Worm (Caenorhabditis elegans) whole organism, L4 larva: ENCODE measurements around the gene F34H10.4.
"Not testable (repeated sequence)": the region's sequence is repeated elsewhere in the genome, so short reads cannot be mapped to it uniquely, and the experiment has no call there.

Source experiments
- T26A8.4 ChIP-seq: fragments of 200-800 bp; sonication (Bioruptor generic); IDR thresholded peaks from 2 replicates; pipeline ENCODE4 v1.3.6; 2022; ENCODE audit warnings: missing genetic modification characterization, missing compliant biosample characterization
- Y105C5A.15 ChIP-seq: fragments of 200-800 bp; sonication (Bioruptor generic); IDR thresholded peaks from 2 replicates; pipeline ENCODE4 v1.3.6; 2022; ENCODE audit warnings: missing genetic modification characterization, missing compliant biosample characterization
- Y75B8A.6 ChIP-seq: fragments of 200-800 bp; sonication (Bioruptor generic); IDR thresholded peaks from 2 replicates; pipeline ENCODE4 v1.3.6; 2022; ENCODE audit warnings: missing genetic modification reagents, missing genetic modification characterization, missing compliant biosample characterization
- aha-1 ChIP-seq: fragments of 150-350 bp; peaks from one replicate; lab custom pipeline; 2014; ENCODE audit warnings: missing biosample characterization, missing genetic modification characterization
- ceh-32 ChIP-seq: sonication (generic microtip); optimal IDR thresholded peaks from 2 replicates; lab custom pipeline; 2016; ENCODE audit warnings: mild to moderate bottlenecking, missing genetic modification characterization, missing compliant biosample characterization; ENCODE audit not compliant: poor library complexity
- ceh-44 ChIP-seq: fragments of 200-800 bp; sonication (Bioruptor generic); IDR thresholded peaks from 2 replicates; pipeline ENCODE4 v1.3.6; 2022; ENCODE audit warnings: missing genetic modification reagents, missing genetic modification characterization, missing compliant biosample characterization
- ceh-62 ChIP-seq: sonication (generic microtip); optimal IDR thresholded peaks from 2 replicates; lab custom pipeline; 2017; ENCODE audit warnings: missing biosample characterization, missing genetic modification characterization
- ceh-82 ChIP-seq: sonication (generic microtip); optimal IDR thresholded peaks from 2 replicates; lab custom pipeline; 2017; ENCODE audit warnings: missing biosample characterization, missing genetic modification characterization
- ces-1 ChIP-seq: fragments of 150-350 bp; sonication (generic microtip); optimal IDR thresholded peaks from 4 replicates; lab custom pipeline; 2014; ENCODE audit warnings: missing biosample characterization, missing genetic modification reagents, missing genetic modification characterization
- dmd-6 ChIP-seq: fragments of 200-800 bp; sonication (Bioruptor generic); IDR thresholded peaks from 2 replicates; pipeline ENCODE4 v1.3.6; 2022; ENCODE audit warnings: missing genetic modification reagents, missing genetic modification characterization, missing compliant biosample characterization
- dmd-8 ChIP-seq: fragments of 200-800 bp; sonication (Bioruptor generic); IDR thresholded peaks from 2 replicates; pipeline ENCODE4 v1.3.6; 2022; ENCODE audit warnings: missing genetic modification characterization, missing compliant biosample characterization
- dmd-9 ChIP-seq: fragments of 200-800 bp; sonication (Bioruptor generic); IDR thresholded peaks from 2 replicates; pipeline ENCODE4 v1.3.6; 2022; ENCODE audit warnings: missing genetic modification reagents, missing genetic modification characterization, missing compliant biosample characterization
- fos-1 ChIP-seq: fragments of 150-350 bp; optimal IDR thresholded peaks from 2 replicates; lab custom pipeline; 2014; ENCODE audit warnings: missing biosample characterization, missing genetic modification characterization
- hlh-11 ChIP-seq: fragments of 200-800 bp; sonication (Bioruptor generic); optimal IDR thresholded peaks from 2 replicates; lab custom pipeline; 2018; ENCODE audit warnings: mild to moderate bottlenecking, missing genetic modification characterization, missing compliant biosample characterization
- hlh-30 ChIP-seq: sonication (generic microtip); optimal IDR thresholded peaks from 2 replicates; lab custom pipeline; 2017; ENCODE audit warnings: antibody characterized with exemption, mild to moderate bottlenecking, missing genetic modification characterization, missing compliant biosample characterization; ENCODE audit not compliant: insufficient read depth
- hmg-1.1 ChIP-seq: fragments of 200-800 bp; sonication (Bioruptor generic); IDR thresholded peaks from 2 replicates; pipeline ENCODE4 v1.3.6; 2022; ENCODE audit warnings: missing genetic modification reagents, missing genetic modification characterization, missing compliant biosample characterization
- lim-7 ChIP-seq: fragments of 200-800 bp; sonication (Bioruptor generic); IDR thresholded peaks from 2 replicates; pipeline ENCODE4 v1.3.6; 2022; ENCODE audit warnings: missing genetic modification characterization, missing compliant biosample characterization
- lin-1 ChIP-seq: fragments of 200-800 bp; sonication (Bioruptor generic); IDR thresholded peaks from 2 replicates; pipeline ENCODE4 v1.3.6; 2022; ENCODE audit warnings: missing genetic modification reagents, missing genetic modification characterization, missing compliant biosample characterization
- lin-13 ChIP-seq: fragments of 150-350 bp; optimal IDR thresholded peaks from 2 replicates; lab custom pipeline; 2014; ENCODE audit warnings: missing biosample characterization, missing genetic modification reagents, missing genetic modification characterization
- lin-38 ChIP-seq: fragments of 200-800 bp; sonication (Bioruptor generic); IDR thresholded peaks from 2 replicates; pipeline ENCODE4 v1.3.6; 2022; ENCODE audit warnings: missing genetic modification reagents, missing genetic modification characterization, missing compliant biosample characterization
- lir-3 ChIP-seq: sonication (generic microtip); optimal IDR thresholded peaks from 2 replicates; lab custom pipeline; 2016; ENCODE audit warnings: mild to moderate bottlenecking, missing genetic modification characterization, missing compliant biosample characterization
- madf-5 ChIP-seq, 2 experiments: fragments of 200-800 bp; sonication (Bioruptor generic); IDR thresholded peaks; 2 replicates each; pipeline ENCODE4 v1.3.6; 2022; ENCODE audit warnings: missing compliant biosample characterization in 2 of 2, missing genetic modification characterization in 2 of 2
- mdt-29 ChIP-seq: fragments of 200-800 bp; sonication (Bioruptor generic); IDR thresholded peaks from 2 replicates; pipeline ENCODE4 v1.3.6; 2022; ENCODE audit warnings: missing genetic modification reagents, missing genetic modification characterization, missing compliant biosample characterization
- mep-1 ChIP-seq: fragments of 150-350 bp; sonication (generic microtip); optimal IDR thresholded peaks from 3 replicates; lab custom pipeline; 2014; ENCODE audit warnings: missing biosample characterization, missing genetic modification characterization
- mes-2 ChIP-seq: sonication (generic microtip); optimal IDR thresholded peaks from 2 replicates; lab custom pipeline; 2016; ENCODE audit warnings: missing genotype, mild to moderate bottlenecking, missing genetic modification characterization, missing compliant biosample characterization; ENCODE audit not compliant: poor library complexity, severe bottlenecking
- nhr-102 ChIP-seq: sonication (generic microtip); optimal IDR thresholded peaks from 2 replicates; lab custom pipeline; 2016; ENCODE audit warnings: mild to moderate bottlenecking, missing genetic modification characterization, moderate library complexity, missing compliant biosample characterization
- nhr-11 ChIP-seq: fragments of 150-350 bp; optimal IDR thresholded peaks from 2 replicates; lab custom pipeline; 2014; ENCODE audit warnings: missing biosample characterization, missing genetic modification characterization
- nhr-25 ChIP-seq: sonication (generic microtip); optimal IDR thresholded peaks from 2 replicates; lab custom pipeline; 2017; ENCODE audit warnings: missing genetic modification characterization, mild to moderate bottlenecking, missing compliant biosample characterization, antibody characterized with exemption, moderate library complexity, borderline replicate concordance; ENCODE audit not compliant: insufficient read depth
- nhr-6 ChIP-seq: fragments of 150-350 bp; optimal IDR thresholded peaks from 2 replicates; lab custom pipeline; 2014; ENCODE audit warnings: missing biosample characterization, missing genetic modification characterization
- pha-4 ChIP-seq, 2 experiments: fragments of 150-350 bp in 1 of 2; fragments of 200-800 bp in 1 of 2; sonication (Bioruptor generic) in 1 of 2; IDR thresholded peaks in 1 of 2; optimal IDR thresholded peaks in 1 of 2; 2 replicates each; pipeline versions ENCODE4 v1.3.6 to Lab custom; 2014 to 2022; ENCODE audit warnings: missing genetic modification characterization in 2 of 2, missing genetic modification reagents in 2 of 2, missing biosample characterization in 1 of 2, missing compliant biosample characterization in 1 of 2
- php-3 ChIP-seq: fragments of 200-800 bp; sonication (Bioruptor generic); IDR thresholded peaks from 2 replicates; pipeline ENCODE4 v1.3.6; 2022; ENCODE audit warnings: missing genetic modification reagents, missing genetic modification characterization, missing compliant biosample characterization
- saeg-2 ChIP-seq: fragments of 200-800 bp; sonication (Bioruptor generic); IDR thresholded peaks from 2 replicates; pipeline ENCODE4 v1.3.6; 2022; ENCODE audit warnings: missing genetic modification reagents, missing genetic modification characterization, missing compliant biosample characterization
- sdz-12 ChIP-seq: fragments of 200-800 bp; sonication (Bioruptor generic); optimal IDR thresholded peaks from 2 replicates; lab custom pipeline; 2018; ENCODE audit warnings: mild to moderate bottlenecking, missing genetic modification characterization, missing compliant biosample characterization
- tag-97 ChIP-seq: fragments of 200-800 bp; sonication (Bioruptor generic); IDR thresholded peaks from 2 replicates; pipeline ENCODE4 v1.3.6; 2022; ENCODE audit warnings: missing genetic modification characterization, missing compliant biosample characterization
- tra-1 ChIP-seq: fragments of 200-800 bp; sonication (Bioruptor generic); IDR thresholded peaks from 2 replicates; pipeline ENCODE4 v1.3.6; 2022; ENCODE audit warnings: missing genetic modification reagents, missing genetic modification characterization, missing compliant biosample characterization
- vab-7 ChIP-seq: fragments of 200-800 bp; sonication (Bioruptor generic); IDR thresholded peaks from 2 replicates; pipeline ENCODE4 v1.3.6; 2022; ENCODE audit warnings: missing genetic modification reagents, missing genetic modification characterization, missing compliant biosample characterization
- zfp-2 ChIP-seq: sonication (generic microtip); optimal IDR thresholded peaks from 2 replicates; lab custom pipeline; 2016; ENCODE audit warnings: mild to moderate bottlenecking, missing genetic modification characterization, missing compliant biosample characterization
- zfp-3 ChIP-seq: fragments of 200-800 bp; sonication (Bioruptor generic); conservative IDR thresholded peaks from 2 replicates; pipeline ENCODE4 v1.3.6; 2022; ENCODE audit warnings: missing genetic modification reagents, missing genetic modification characterization, missing compliant biosample characterization
- zip-2 ChIP-seq: fragments of 150-350 bp; optimal IDR thresholded peaks from 2 replicates; lab custom pipeline; 2014; ENCODE audit warnings: missing biosample characterization, missing genetic modification characterization
- ztf-11 ChIP-seq: fragments of 150-350 bp; optimal IDR thresholded peaks from 2 replicates; lab custom pipeline; 2014; ENCODE audit warnings: missing biosample characterization, missing genetic modification characterization

The F34H10.4 gene

DNA sequence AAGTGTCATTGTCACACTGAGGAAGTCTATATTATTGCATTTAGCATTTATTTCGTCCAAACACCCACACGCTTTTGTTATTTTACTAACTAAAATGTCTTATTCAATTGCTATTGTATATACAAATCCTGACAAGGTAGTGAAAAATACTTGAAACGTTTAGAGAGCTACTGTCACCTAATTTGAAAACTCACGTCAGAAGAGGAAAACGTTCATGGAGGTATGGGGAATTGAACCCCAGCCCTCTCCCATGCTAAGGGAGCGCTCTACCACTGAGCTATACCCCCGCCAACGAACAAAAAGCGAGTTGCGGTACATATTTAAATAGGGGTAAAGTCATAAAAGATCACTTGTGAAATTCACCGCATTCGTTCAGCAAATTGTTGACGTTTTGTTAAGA lies 25.7 kb upstream of the F34H10.4 start (continued):
- TF ChIP-seq nhr-102 (peak; percentile 76), ces-1 (GFP tag; lab: Kevin White, UChicago) (no peak), zip-2 (tag; lab: Kevin White, UChicago) (peak; percentile 61), Y75B8A.6 (GFP tag; lab: Robert Waterston, UW) (no peak), ceh-32 (tag; lab: Kevin White, UChicago) (no peak), Y105C5A.15 (GFP tag; lab: Robert Waterston, UW) (no peak), zfp-2 (no peak), hlh-30 (tag; lab: Kevin White, UChicago) (peak; percentile 41), lir-3 (tag; lab: Kevin White, UChicago) (peak; percentile 59), aha-1 (tag; lab: Kevin White, UChicago) (peak; percentile 86), nhr-11 (no peak), pha-4 (GFP tag; IDR thresholded peaks at IDR 0.05; lab: Robert Waterston, UW) (peak; percentile 85), pha-4 (tag; optimal IDR thresholded peaks at IDR 0.05; lab: Kevin White, UChicago) (no peak), sdz-12 (GFP tag; lab: Kevin White, UChicago) (no peak), madf-5 (GFP tag; IDR thresholded peaks at IDR 0.05; lab: Robert Waterston, UW) (no peak), ceh-82 (tag; lab: Kevin White, UChicago) (no peak), lin-13 (GFP tag; lab: Kevin White, UChicago) (peak; percentile 31), zfp-3 (0 out of 2 replicates have a peak, but pooled peaks have one; percentile 9), hlh-11 (no peak), saeg-2 (0 out of 2 replicates have a peak, but pooled peaks have one; percentile 32), ceh-62 (tag; lab: Kevin White, UChicago) (no peak), tra-1 (GFP tag; lab: Robert Waterston, UW) (peak; percentile 80; the same call in 1 of the 2 replicates), fos-1 (no peak), lin-38 (GFP tag; lab: Robert Waterston, UW) (no peak; the same call in 1 of the 2 replicates), mep-1 (tag; lab: Kevin White, UChicago) (no peak), ceh-44 (GFP tag; lab: Robert Waterston, UW) (0 out of 2 replicates have a peak, but pooled peaks have one; percentile 20), nhr-6 (tag; lab: Kevin White, UChicago) (no peak), lim-7 (GFP tag; lab: Robert Waterston, UW) (peak; percentile 86), hmg-1.1 (GFP tag; lab: Robert Waterston, UW) (peak; percentile 51), ztf-11 (tag; lab: Kevin White, UChicago) (no peak), T26A8.4 (GFP tag; lab: Robert Waterston, UW) (no peak), mes-2 (tag; lab: Kevin White, UChicago) (no peak), lin-1 (peak; percentile 41; the same call in 1 of the 2 replicates)

DNA sequence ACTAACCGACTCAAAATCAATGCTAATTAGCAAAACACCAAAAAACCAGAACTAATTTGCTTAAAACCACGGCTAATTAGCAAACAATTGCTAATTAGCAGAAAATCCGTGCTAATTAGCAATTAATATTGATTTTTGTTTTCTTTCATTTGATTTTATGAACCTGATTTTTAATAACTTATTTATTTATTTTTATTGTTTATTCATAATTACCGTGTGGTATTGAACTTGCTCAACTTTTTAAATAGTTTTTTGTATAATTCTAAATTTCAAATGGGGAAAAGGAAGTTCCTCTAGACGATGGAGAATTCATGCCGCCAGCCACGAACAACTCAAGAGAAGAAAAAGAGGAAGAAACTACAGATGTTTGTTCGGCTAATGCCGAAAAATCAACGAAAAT lies 22.5 kb upstream of the F34H10.4 start, which contains the start of gene F34H10.1:
Gene F34H10.1, plus strand, starts transcription at position 301 of the 400 bp plus-strand sequence.
- TF ChIP-seq php-3 (GFP tag; lab: Robert Waterston, UW); aha-1 (tag; lab: Kevin White, UChicago); nhr-25 (tag; lab: Kevin White, UChicago): not testable (repeated sequence)

DNA sequence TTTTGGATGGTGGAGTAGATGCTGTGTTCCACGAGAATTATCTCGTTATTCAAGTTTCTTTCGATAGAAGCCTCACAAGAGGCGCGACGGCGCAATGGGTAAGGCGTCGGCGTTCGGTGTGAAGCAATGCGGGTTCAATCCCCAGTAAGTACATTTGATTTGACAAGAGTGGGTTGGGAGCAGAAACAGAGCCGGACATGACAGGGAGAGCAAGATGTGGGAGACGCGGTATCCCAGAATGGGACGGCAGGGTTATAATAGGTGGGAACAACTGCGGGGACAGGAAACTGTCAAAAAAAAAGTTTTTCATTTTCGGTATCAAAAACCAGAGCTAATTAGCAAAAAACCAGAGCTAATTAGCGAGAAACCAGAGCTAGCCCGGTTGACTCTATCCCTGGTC lies 21.2 kb upstream of the F34H10.4 start:
- TF ChIP-seq dmd-8 (GFP tag; lab: Robert Waterston, UW): peak; percentile 66; the same call in 1 of the 2 replicates
- TF ChIP-seq dmd-9 (GFP tag; lab: Robert Waterston, UW): peak; percentile 73; the same call in 1 of the 2 replicates
- TF ChIP-seq vab-7 (GFP tag; lab: Robert Waterston, UW): 0 out of 2 replicates have a peak, but pooled peaks have one; percentile 9
- TF ChIP-seq dmd-6 (GFP tag; lab: Robert Waterston, UW): 0 out of 2 replicates have a peak, but pooled peaks have one; percentile 17
- 0 out of 2 replicates have a peak, but pooled peaks have one; percentile 19 for TF ChIP-seq tag-97
- TF ChIP-seq mdt-29 (GFP tag; lab: Robert Waterston, UW): 0 out of 2 replicates have a peak, but pooled peaks have one; percentile 18
- peak; percentile 53; the same call in 1 of the 2 replicates for TF ChIP-seq php-3 (GFP tag; lab: Robert Waterston, UW)
